Fruit fly (Drosophila melanogaster): ENCODE results near the gene Nep1.

Gene Nep1

dm6 chrX:6074845-6075244, 16.2 kb upstream of the Nep1 start, which contains the start of gene Tsp5D (continued):
- peak; percentile 75 for TF ChIP-seq CG4707 (GFP tag; optimal IDR thresholded peaks at IDR 0.05)
- peak; percentile 47; the same call in 1 of the 2 replicates for TF ChIP-seq CG16779 (GFP tag; IDR thresholded peaks at IDR 0.05)
- TF ChIP-seq en (GFP tag; optimal IDR thresholded peaks at IDR 0.05): no peak
- peak; percentile 76 for TF ChIP-seq CG18619 (GFP tag; optimal IDR thresholded peaks at IDR 0.05)
- peak; percentile 66; the same call in 2 of the 3 replicates for TF ChIP-seq Dbx (GFP tag; IDR thresholded peaks at IDR 0.05)
- no peak for TF ChIP-seq amos (GFP tag; IDR thresholded peaks at IDR 0.05; ENCODE audit: partially characterized antibody)
- TF ChIP-seq hkb (optimal IDR thresholded peaks at IDR 0.05): no peak
- peak; percentile 97 for TF ChIP-seq hkb (GFP tag; IDR thresholded peaks at IDR 0.05)
- peak; percentile 93 for TF ChIP-seq Six4 (GFP tag; optimal IDR thresholded peaks at IDR 0.05)
- no peak for TF ChIP-seq Dip2 (GFP tag; IDR thresholded peaks at IDR 0.05)
- TF ChIP-seq gsb-n (tag; optimal IDR thresholded peaks at IDR 0.05): peak; percentile 91
- TF ChIP-seq Sox102F (GFP tag; optimal IDR thresholded peaks at IDR 0.05): peak; percentile 96
- peak; percentile 47 for TF ChIP-seq chn (GFP tag; optimal IDR thresholded peaks at IDR 0.05)
- peak; percentile 80 for TF ChIP-seq fd3F (GFP tag; optimal IDR thresholded peaks at IDR 0.05)
- peak; percentile 96 for TF ChIP-seq CG14441 (GFP tag; IDR thresholded peaks at IDR 0.05)
- TF ChIP-seq cato (GFP tag; optimal IDR thresholded peaks at IDR 0.05; ENCODE audit: borderline replicate concordance): peak; percentile 85
- TF ChIP-seq CG7839 (tag; optimal IDR thresholded peaks at IDR 0.05): peak; percentile 93
- no peak for TF ChIP-seq disco-r (GFP tag; optimal IDR thresholded peaks at IDR 0.05)
- no peak for TF ChIP-seq mirr (GFP tag; optimal IDR thresholded peaks at IDR 0.05)
- no peak for TF ChIP-seq corto (GFP tag; optimal IDR thresholded peaks at IDR 0.05)
- no peak for TF ChIP-seq pho (GFP tag; optimal IDR thresholded peaks at IDR 0.05)
- peak; percentile 55 for TF ChIP-seq CG7987 (GFP tag; optimal IDR thresholded peaks at IDR 0.05)
- TF ChIP-seq D (optimal IDR thresholded peaks at IDR 0.05): no peak
- TF ChIP-seq D (GFP tag; optimal IDR thresholded peaks at IDR 0.05): peak; percentile 96
- peak; percentile 53 for TF ChIP-seq CG30020 (tag; optimal IDR thresholded peaks at IDR 0.05)
- peak; percentile 96 for TF ChIP-seq CG34422 (GFP tag; IDR thresholded peaks at IDR 0.05)
- TF ChIP-seq Dref (GFP tag; IDR thresholded peaks at IDR 0.05): no peak
- peak; percentile 94 for TF ChIP-seq CG5245 (GFP tag; optimal IDR thresholded peaks at IDR 0.05)
- TF ChIP-seq wor (GFP tag; IDR thresholded peaks at IDR 0.05): peak; percentile 95
- peak; percentile 89 for TF ChIP-seq gt (GFP tag; IDR thresholded peaks at IDR 0.05)
- no peak for TF ChIP-seq CG7745 (tag; optimal IDR thresholded peaks at IDR 0.05)
- TF ChIP-seq vnd (GFP tag; IDR thresholded peaks at IDR 0.05; ENCODE audit: partially characterized antibody): no peak
- TF ChIP-seq CG8089 (GFP tag; optimal IDR thresholded peaks at IDR 0.05): peak; percentile 26
- peak; percentile 2 for TF ChIP-seq stwl (tag; optimal IDR thresholded peaks at IDR 0.05)
- TF ChIP-seq Dp (GFP tag; optimal IDR thresholded peaks at IDR 0.05): no peak
- peak; percentile 39 for TF ChIP-seq ems (GFP tag; optimal IDR thresholded peaks at IDR 0.05)
- TF ChIP-seq nom (GFP tag; optimal IDR thresholded peaks at IDR 0.05): peak; percentile 95
- TF ChIP-seq psq (GFP tag; optimal IDR thresholded peaks at IDR 0.05): peak; percentile 57
- TF ChIP-seq sna (GFP tag; IDR thresholded peaks at IDR 0.05; ENCODE audit: partially characterized antibody): no peak
- peak; percentile 58 for TF ChIP-seq CTCF (GFP tag; optimal IDR thresholded peaks at IDR 0.05)
- peak; percentile 91 for TF ChIP-seq CG3407 (GFP tag; optimal IDR thresholded peaks at IDR 0.05)
- no peak for TF ChIP-seq btn (GFP tag; optimal IDR thresholded peaks at IDR 0.05)
- TF ChIP-seq nau (GFP tag; optimal IDR thresholded peaks at IDR 0.05): peak; percentile 90
- TF ChIP-seq odd (GFP tag; optimal IDR thresholded peaks at IDR 0.05): peak; percentile 82
- TF ChIP-seq Myb (GFP tag; optimal IDR thresholded peaks at IDR 0.05): no peak
- TF ChIP-seq her (GFP tag; optimal IDR thresholded peaks at IDR 0.05): no peak
- peak; percentile 90 for TF ChIP-seq slbo (GFP tag; IDR thresholded peaks at IDR 0.05)
- no peak for TF ChIP-seq jumu (GFP tag; optimal IDR thresholded peaks at IDR 0.05)
- TF ChIP-seq unpg (GFP tag; optimal IDR thresholded peaks at IDR 0.05): peak; percentile 94
- TF ChIP-seq sug (tag; optimal IDR thresholded peaks at IDR 0.05): peak; percentile 67
- peak; percentile 66 for TF ChIP-seq wdn (GFP tag; IDR thresholded peaks at IDR 0.05)
- TF ChIP-seq CG2202 (tag; optimal IDR thresholded peaks at IDR 0.05): peak; percentile 78
